Fruit fly (Drosophila melanogaster): ENCODE results near the gene CG17493.

Gene CG17493

dm6 chr2L:22578920-22579548 lies 29.2 kb downstream of the CG17493 start, which contains the start of gene Slmap (continued):
- TF ChIP-seq CG17568 (GFP tag; optimal IDR thresholded peaks at IDR 0.05), result no peak
- no peak for TF ChIP-seq fd102C (GFP tag; optimal IDR thresholded peaks at IDR 0.05)
- no peak for TF ChIP-seq C15 (GFP tag; IDR thresholded peaks at IDR 0.05)
- no peak for TF ChIP-seq scrt (GFP tag; optimal IDR thresholded peaks at IDR 0.05)
- peak; percentile 37 for TF ChIP-seq phol (tag; optimal IDR thresholded peaks at IDR 0.05)
- peak; percentile 50 for TF ChIP-seq pzg (GFP tag; optimal IDR thresholded peaks at IDR 0.05)
- no peak for TF ChIP-seq CG17912 (GFP tag; optimal IDR thresholded peaks at IDR 0.05)
- TF ChIP-seq CG7357 (GFP tag; IDR thresholded peaks at IDR 0.05), result peak; percentile 78
- no peak for TF ChIP-seq Bgb (GFP tag; IDR thresholded peaks at IDR 0.05; ENCODE audit: partially characterized antibody)
- no peak for TF ChIP-seq CG14050 (GFP tag; IDR thresholded peaks at IDR 0.05)
- no peak for TF ChIP-seq pum (GFP tag; optimal IDR thresholded peaks at IDR 0.05)
- TF ChIP-seq CG9876 (GFP tag; optimal IDR thresholded peaks at IDR 0.05), result no peak
- TF ChIP-seq sens (GFP tag), result no peak
- no peak for TF ChIP-seq CG18619 (GFP tag; optimal IDR thresholded peaks at IDR 0.05)
- no peak for TF ChIP-seq tup (GFP tag; optimal IDR thresholded peaks at IDR 0.05)
- no peak for TF ChIP-seq PHDP (tag; optimal IDR thresholded peaks at IDR 0.05)
- TF ChIP-seq pfk (GFP tag; optimal IDR thresholded peaks at IDR 0.05), result peak; percentile 91
- no peak for TF ChIP-seq pros (GFP tag; optimal IDR thresholded peaks at IDR 0.05)
- TF ChIP-seq ap (GFP tag; IDR thresholded peaks at IDR 0.05), result no peak
- TF ChIP-seq CG3847 (GFP tag; IDR thresholded peaks at IDR 0.05), result no peak
- TF ChIP-seq CG6791 (GFP tag; IDR thresholded peaks at IDR 0.05; ENCODE audit: partially characterized antibody), result no peak
- no peak for TF ChIP-seq crc (GFP tag; optimal IDR thresholded peaks at IDR 0.05)
- TF ChIP-seq NFAT (GFP tag; IDR thresholded peaks at IDR 0.05), result no peak
- no peak for TF ChIP-seq CG2712 (tag; optimal IDR thresholded peaks at IDR 0.05)
- TF ChIP-seq HmgZ (tag; optimal IDR thresholded peaks at IDR 0.05), result peak; percentile 0
- TF ChIP-seq slou (GFP tag; optimal IDR thresholded peaks at IDR 0.05), result no peak
- TF ChIP-seq CG17361 (GFP tag; IDR thresholded peaks at IDR 0.05), result peak; percentile 29; the same call in 1 of the 3 replicates
- no peak for TF ChIP-seq CG2129 (GFP tag; IDR thresholded peaks at IDR 0.05; ENCODE audit: partially characterized antibody)
- no peak for TF ChIP-seq Stat92E (GFP tag; optimal IDR thresholded peaks at IDR 0.05)
- TF ChIP-seq Meics (GFP tag; optimal IDR thresholded peaks at IDR 0.05), result no peak
- no peak for TF ChIP-seq dysf (GFP tag; IDR thresholded peaks at IDR 0.05)
- TF ChIP-seq sd (tag; optimal IDR thresholded peaks at IDR 0.05), result no peak
- no peak for TF ChIP-seq gsb (GFP tag; IDR thresholded peaks at IDR 0.05)
- TF ChIP-seq repo (GFP tag; optimal IDR thresholded peaks at IDR 0.05), result no peak
- no peak for TF ChIP-seq CG6813 (GFP tag; optimal IDR thresholded peaks at IDR 0.05)
- TF ChIP-seq CG12104 (GFP tag; optimal IDR thresholded peaks at IDR 0.05), result no peak
- TF ChIP-seq disco-r (GFP tag; optimal IDR thresholded peaks at IDR 0.05), result no peak
- no peak for TF ChIP-seq Oaz (GFP tag; IDR thresholded peaks at IDR 0.05)
- TF ChIP-seq Dll (GFP tag; IDR thresholded peaks at IDR 0.05; ENCODE audit: partially characterized antibody), result no peak
- TF ChIP-seq lbe (GFP tag; optimal IDR thresholded peaks at IDR 0.05), result no peak
- TF ChIP-seq E2f1 (GFP tag; IDR thresholded peaks at IDR 0.05), result no peak
- TF ChIP-seq tin (GFP tag; optimal IDR thresholded peaks at IDR 0.05), result no peak
- no peak for TF ChIP-seq CG10274 (GFP tag; optimal IDR thresholded peaks at IDR 0.05)
- no peak for TF ChIP-seq CG11093 (GFP tag; IDR thresholded peaks at IDR 0.05)
- no peak for TF ChIP-seq ttk (GFP tag; IDR thresholded peaks at IDR 0.05)
- TF ChIP-seq vnd (GFP tag; IDR thresholded peaks at IDR 0.05; ENCODE audit: partially characterized antibody), result no peak
- TF ChIP-seq tap (tag; optimal IDR thresholded peaks at IDR 0.05), result no peak
- no peak for TF ChIP-seq bowl (GFP tag; IDR thresholded peaks at IDR 0.05)
- TF ChIP-seq row (GFP tag; IDR thresholded peaks at IDR 0.05), result peak; percentile 71
- peak; percentile 7 for TF ChIP-seq CG14710 (tag; optimal IDR thresholded peaks at IDR 0.05)
- TF ChIP-seq aop (GFP tag; IDR thresholded peaks at IDR 0.05), result no peak
